Fruit fly (Drosophila melanogaster): ENCODE data around the gene eIF5B.

- TF ChIP-seq Eip93F (GFP tag; optimal IDR thresholded peaks at IDR 0.05) (no peak), net (GFP tag; optimal IDR thresholded peaks at IDR 0.05) (no peak), OdsH (GFP tag; optimal IDR thresholded peaks at IDR 0.05) (no peak), achi (GFP tag; optimal IDR thresholded peaks at IDR 0.05) (no peak), CG16779 (tag; optimal IDR thresholded peaks at IDR 0.05) (no peak)
These were observed 33.7 kb downstream of the eIF5B start for dm6 chr3L:3427037-3427436.
